4 fruit fly cellular contexts compared by ENCODE assay signal in genomic region chr3L:16037690-16038332, dm6.
TF ChIP-seq lines count a peak whose summit lies in the region.

No protein-coding gene starts in this region.

TF ChIP-seq in whole organism, adult, 20 proteins besides CTCF, POLR2A, EP300 and RAD21 (continued from another document):
- peak; percentile 57 for TF ChIP-seq tj (GFP tag; optimal IDR thresholded peaks at IDR 0.05; lab: Kevin White, UChicago)
- no peak for TF ChIP-seq pad (GFP tag; optimal IDR thresholded peaks at IDR 0.05; lab: Kevin White, UChicago)

TF ChIP-seq in whole organism, embryonic, 481 proteins besides CTCF, POLR2A, EP300 and RAD21 (continued from another document and continues in another):
- 0 out of 3 replicates have a peak, but pooled peaks have one; percentile 17 for TF ChIP-seq CG6791 (GFP tag; IDR thresholded peaks at IDR 0.05; lab: Robert Waterston, UW; ENCODE audit: partially characterized antibody)
- TF ChIP-seq Hr3 (GFP tag; optimal IDR thresholded peaks at IDR 0.05; lab: Kevin White, UChicago), result no peak
- no peak for TF ChIP-seq HLHmδ (GFP tag; optimal IDR thresholded peaks at IDR 0.05; lab: Kevin White, UChicago)
- peak; percentile 19; the same call in 1 of the 2 replicates for TF ChIP-seq Xrp1 (GFP tag; IDR thresholded peaks at IDR 0.05; lab: Robert Waterston, UW)
- TF ChIP-seq org-1 (GFP tag; optimal IDR thresholded peaks at IDR 0.05; lab: Kevin White, UChicago), result no peak
- no peak for TF ChIP-seq CG1832 (GFP tag; optimal IDR thresholded peaks at IDR 0.05; lab: Kevin White, UChicago)
- TF ChIP-seq ara (GFP tag; IDR thresholded peaks at IDR 0.05; lab: Robert Waterston, UW), result no peak
- TF ChIP-seq aop (GFP tag; IDR thresholded peaks at IDR 0.05; lab: Robert Waterston, UW), result no peak
- no peak for TF ChIP-seq cwo (GFP tag; optimal IDR thresholded peaks at IDR 0.05; lab: Kevin White, UChicago)
- TF ChIP-seq Drgx (GFP tag; IDR thresholded peaks at IDR 0.05; lab: Robert Waterston, UW), result peak; percentile 51
- no peak for TF ChIP-seq pnt (GFP tag; optimal IDR thresholded peaks at IDR 0.05; lab: Kevin White, UChicago)
- TF ChIP-seq pb (GFP tag; optimal IDR thresholded peaks at IDR 0.05; lab: Kevin White, UChicago), result no peak
- TF ChIP-seq Gsc (GFP tag; IDR thresholded peaks at IDR 0.05; lab: Robert Waterston, UW), result no peak
- no peak for TF ChIP-seq CG4707 (GFP tag; optimal IDR thresholded peaks at IDR 0.05; lab: Kevin White, UChicago)
- no peak for TF ChIP-seq HLH54F (GFP tag; optimal IDR thresholded peaks at IDR 0.05; lab: Kevin White, UChicago)
- TF ChIP-seq zfh2 (GFP tag; optimal IDR thresholded peaks at IDR 0.05; lab: Kevin White, UChicago), result no peak
- TF ChIP-seq Bgb (GFP tag; IDR thresholded peaks at IDR 0.05; lab: Robert Waterston, UW; ENCODE audit: partially characterized antibody), result peak; percentile 19; the same call in 1 of the 2 replicates
- no peak for TF ChIP-seq CG30431 (GFP tag; optimal IDR thresholded peaks at IDR 0.05; lab: Kevin White, UChicago)
- no peak for TF ChIP-seq pan (optimal IDR thresholded peaks at IDR 0.05; lab: Kevin White, UChicago)
- no peak for TF ChIP-seq pan (GFP tag; optimal IDR thresholded peaks at IDR 0.05 in 1 of 2, IDR thresholded peaks at IDR 0.05 in 1 of 2)
- no peak for TF ChIP-seq CG14014 (GFP tag; IDR thresholded peaks at IDR 0.05; lab: Robert Waterston, UW)
- TF ChIP-seq ci (GFP tag; IDR thresholded peaks at IDR 0.05; lab: Robert Waterston, UW), result peak; percentile 59; the same call in 1 of the 3 replicates
- peak in 1 of 2 experiments; percentile 66 for TF ChIP-seq Pdp1 (GFP tag; optimal IDR thresholded peaks at IDR 0.05; lab: Kevin White, UChicago)
- TF ChIP-seq CG2889 (GFP tag; IDR thresholded peaks at IDR 0.05; lab: Robert Waterston, UW), result no peak
- no peak for TF ChIP-seq CG3995 (GFP tag; optimal IDR thresholded peaks at IDR 0.05; lab: Kevin White, UChicago)
- TF ChIP-seq grau (tag; optimal IDR thresholded peaks at IDR 0.05; lab: Kevin White, UChicago), result no peak
- TF ChIP-seq oc (tag; optimal IDR thresholded peaks at IDR 0.05; lab: Kevin White, UChicago), result no peak
- TF ChIP-seq btn (GFP tag; optimal IDR thresholded peaks at IDR 0.05; lab: Kevin White, UChicago), result no peak
- no peak for TF ChIP-seq CG6272 (GFP tag; IDR thresholded peaks at IDR 0.05; lab: Robert Waterston, UW)
- TF ChIP-seq CG34422 (GFP tag; IDR thresholded peaks at IDR 0.05; lab: Robert Waterston, UW), result 0 out of 3 replicates have a peak, but pooled peaks have one; percentile 30
- no peak for TF ChIP-seq CG4730 (GFP tag; IDR thresholded peaks at IDR 0.05; lab: Robert Waterston, UW)
- no peak for TF ChIP-seq emc (GFP tag; optimal IDR thresholded peaks at IDR 0.05; lab: Kevin White, UChicago)
- TF ChIP-seq CG12071 (GFP tag; optimal IDR thresholded peaks at IDR 0.05; lab: Kevin White, UChicago), result peak; percentile 2
- no peak for TF ChIP-seq fu2 (GFP tag; optimal IDR thresholded peaks at IDR 0.05; lab: Kevin White, UChicago)
- TF ChIP-seq rib (GFP tag; IDR thresholded peaks at IDR 0.05; lab: Robert Waterston, UW), result 0 out of 2 replicates have a peak, but pooled peaks have one; percentile 8
- TF ChIP-seq CG17385 (GFP tag; optimal IDR thresholded peaks at IDR 0.05; lab: Kevin White, UChicago), result no peak
- no peak for TF ChIP-seq toy (GFP tag; IDR thresholded peaks at IDR 0.05; lab: Robert Waterston, UW)
- no peak for TF ChIP-seq Poxn (GFP tag; IDR thresholded peaks at IDR 0.05; lab: Robert Waterston, UW)
- TF ChIP-seq gsb-n (tag; optimal IDR thresholded peaks at IDR 0.05; lab: Kevin White, UChicago), result no peak
- TF ChIP-seq CG4328 (GFP tag; optimal IDR thresholded peaks at IDR 0.05; lab: Kevin White, UChicago), result no peak
- TF ChIP-seq NfI (GFP tag; optimal IDR thresholded peaks at IDR 0.05; lab: Kevin White, UChicago), result no peak
- TF ChIP-seq Sin3A (optimal IDR thresholded peaks at IDR 0.05; lab: Kevin White, UChicago), result no peak
- no peak for TF ChIP-seq CG16813 (GFP tag; IDR thresholded peaks at IDR 0.05; lab: Robert Waterston, UW; ENCODE audit: partially characterized antibody)

TF ChIP-seq in whole organism, prepupa, 60 proteins besides CTCF, POLR2A, EP300 and RAD21 (continued from another document):
- TF ChIP-seq CG3919 (GFP tag; optimal IDR thresholded peaks at IDR 0.05; lab: Kevin White, UChicago), result peak; percentile 21
- TF ChIP-seq CG6276 (GFP tag; optimal IDR thresholded peaks at IDR 0.05; lab: Kevin White, UChicago), result peak; percentile 1
- peak; percentile 74 for TF ChIP-seq svp (GFP tag; lab: Kevin White, UChicago)
- 0 out of 2 replicates have a peak, but pooled peaks have one; percentile 18 for TF ChIP-seq Gug (GFP tag; IDR thresholded peaks at IDR 0.05; lab: Robert Waterston, UW)
- TF ChIP-seq Eip93F (GFP tag; optimal IDR thresholded peaks at IDR 0.05; lab: Kevin White, UChicago), result peak; percentile 92
- no peak for TF ChIP-seq Hr39 (GFP tag; optimal IDR thresholded peaks at IDR 0.05; lab: Kevin White, UChicago)
- peak; percentile 87 for TF ChIP-seq Eip78C (GFP tag; lab: Kevin White, UChicago)
- TF ChIP-seq CG8319 (GFP tag; optimal IDR thresholded peaks at IDR 0.05; lab: Kevin White, UChicago), result peak; percentile 2
- TF ChIP-seq CG6854 (GFP tag; optimal IDR thresholded peaks at IDR 0.05; lab: Kevin White, UChicago), result no peak
- peak; percentile 4 for TF ChIP-seq CG11902 (GFP tag; optimal IDR thresholded peaks at IDR 0.05; lab: Kevin White, UChicago)
- peak; percentile 17 for TF ChIP-seq CG34406 (GFP tag; optimal IDR thresholded peaks at IDR 0.05; lab: Kevin White, UChicago)
- TF ChIP-seq Hr4 (GFP tag; optimal IDR thresholded peaks at IDR 0.05; lab: Kevin White, UChicago), result peak; percentile 18
- TF ChIP-seq Lpt (GFP tag; optimal IDR thresholded peaks at IDR 0.05; lab: Kevin White, UChicago), result no peak
- peak; percentile 20 for TF ChIP-seq CG6808 (GFP tag; optimal IDR thresholded peaks at IDR 0.05; lab: Kevin White, UChicago)
- TF ChIP-seq Sox102F (GFP tag; optimal IDR thresholded peaks at IDR 0.05; lab: Kevin White, UChicago), result peak; percentile 4
- peak; percentile 77 for TF ChIP-seq eg (GFP tag; IDR thresholded peaks at IDR 0.05; lab: Robert Waterston, UW)
- peak; percentile 98 for TF ChIP-seq vri (GFP tag; optimal IDR thresholded peaks at IDR 0.05; lab: Kevin White, UChicago)
- TF ChIP-seq fd85E (GFP tag; optimal IDR thresholded peaks at IDR 0.05; lab: Kevin White, UChicago), result peak; percentile 10

TF ChIP-seq in whole organism, wandering third instar larva, 38 proteins besides CTCF, POLR2A, EP300 and RAD21 (continued from another document):
- no peak for TF ChIP-seq N (GFP tag; optimal IDR thresholded peaks at IDR 0.05; lab: Kevin White, UChicago)
- peak; percentile 44 for TF ChIP-seq Jra (GFP tag; optimal IDR thresholded peaks at IDR 0.05; lab: Kevin White, UChicago)
- TF ChIP-seq dl (GFP tag; optimal IDR thresholded peaks at IDR 0.05; lab: Kevin White, UChicago; ENCODE audit: insufficient read depth in 1 of 2, partially characterized antibody in 2 of 2), result peak in 1 of 2 experiments; percentile 24
- no peak for TF ChIP-seq Vsx2 (GFP tag; optimal IDR thresholded peaks at IDR 0.05; lab: Kevin White, UChicago; ENCODE audit: partially characterized antibody)
- no peak for TF ChIP-seq GATAd (GFP tag; optimal IDR thresholded peaks at IDR 0.05; lab: Kevin White, UChicago)
- TF ChIP-seq Dif (GFP tag; optimal IDR thresholded peaks at IDR 0.05; lab: Kevin White, UChicago; ENCODE audit: partially characterized antibody), result no peak
- no peak for TF ChIP-seq usp (GFP tag; optimal IDR thresholded peaks at IDR 0.05; lab: Kevin White, UChicago)
- no peak for TF ChIP-seq fru (GFP tag; optimal IDR thresholded peaks at IDR 0.05; lab: Kevin White, UChicago)
- peak; percentile 41 for TF ChIP-seq Rel (GFP tag; optimal IDR thresholded peaks at IDR 0.05; lab: Kevin White, UChicago)
- peak; percentile 38 for TF ChIP-seq Rel (tag; optimal IDR thresholded peaks at IDR 0.05; lab: Kevin White, UChicago)
- TF ChIP-seq br (GFP tag; optimal IDR thresholded peaks at IDR 0.05; lab: Kevin White, UChicago), result peak; percentile 46
- no peak for TF ChIP-seq CG9705 (GFP tag; optimal IDR thresholded peaks at IDR 0.05; lab: Kevin White, UChicago)
- peak; percentile 47 for TF ChIP-seq OdsH (GFP tag; optimal IDR thresholded peaks at IDR 0.05; lab: Kevin White, UChicago)
- TF ChIP-seq Sp1 (GFP tag; optimal IDR thresholded peaks at IDR 0.05; lab: Kevin White, UChicago), result peak; percentile 49
- TF ChIP-seq Hr83 (GFP tag; optimal IDR thresholded peaks at IDR 0.05; lab: Kevin White, UChicago; ENCODE audit: poor library complexity, severe bottlenecking), result no peak
